Fruit fly (Drosophila melanogaster): Measurements from ENCODE around the gene CecC.
A peak's percentile ranks its signal among the peaks of the same experiment; 100 is the strongest.

CecC gene

dm6 chr3R:30198793-30199192 lies 17.5 kb upstream of the CecC start (continued):
- no peak for TF ChIP-seq Six4 (GFP tag; optimal IDR thresholded peaks at IDR 0.05)
- TF ChIP-seq CG2199 (GFP tag; IDR thresholded peaks at IDR 0.05) = no peak
- TF ChIP-seq Ada2b (GFP tag; IDR thresholded peaks at IDR 0.05) = no peak
- no peak for TF ChIP-seq dan (GFP tag; IDR thresholded peaks at IDR 0.05)
- no peak for TF ChIP-seq CG9817 (tag; optimal IDR thresholded peaks at IDR 0.05)
- TF ChIP-seq gem (tag; optimal IDR thresholded peaks at IDR 0.05) = peak; percentile 10
- TF ChIP-seq grau (tag; optimal IDR thresholded peaks at IDR 0.05) = peak; percentile 3
- TF ChIP-seq CG13424 (tag; optimal IDR thresholded peaks at IDR 0.05) = no peak
- TF ChIP-seq CG9727 (GFP tag; optimal IDR thresholded peaks at IDR 0.05) = no peak
- no peak for TF ChIP-seq CTCF (GFP tag; optimal IDR thresholded peaks at IDR 0.05)
- TF ChIP-seq Nf-YB (GFP tag; optimal IDR thresholded peaks at IDR 0.05) = no peak
- no peak for TF ChIP-seq otp (GFP tag; IDR thresholded peaks at IDR 0.05)
- no peak for TF ChIP-seq CG17568 (GFP tag; optimal IDR thresholded peaks at IDR 0.05)
- no peak for TF ChIP-seq jigr1 (GFP tag; IDR thresholded peaks at IDR 0.05)
- no peak for TF ChIP-seq her (GFP tag; optimal IDR thresholded peaks at IDR 0.05)
- 0 out of 3 replicates have a peak, but pooled peaks have one; percentile 37 for TF ChIP-seq Dbx (GFP tag; IDR thresholded peaks at IDR 0.05)
- TF ChIP-seq aop (GFP tag; IDR thresholded peaks at IDR 0.05) = no peak
- no peak for TF ChIP-seq lmd (GFP tag; IDR thresholded peaks at IDR 0.05)
- no peak for TF ChIP-seq tx (GFP tag; optimal IDR thresholded peaks at IDR 0.05)
- no peak for TF ChIP-seq Blimp-1 (GFP tag; optimal IDR thresholded peaks at IDR 0.05)
- no peak for TF ChIP-seq sqz (GFP tag; optimal IDR thresholded peaks at IDR 0.05)
- TF ChIP-seq tio (GFP tag; optimal IDR thresholded peaks at IDR 0.05) = no peak
- no peak for TF ChIP-seq pnt (GFP tag; optimal IDR thresholded peaks at IDR 0.05)
- TF ChIP-seq dati (GFP tag; IDR thresholded peaks at IDR 0.05) = no peak
- no peak for TF ChIP-seq klu (GFP tag; IDR thresholded peaks at IDR 0.05)
- no peak for TF ChIP-seq E2f1 (GFP tag; IDR thresholded peaks at IDR 0.05)
- no peak for TF ChIP-seq CG12104 (GFP tag; optimal IDR thresholded peaks at IDR 0.05)
- TF ChIP-seq exex (tag; optimal IDR thresholded peaks at IDR 0.05) = no peak
- TF ChIP-seq seq (GFP tag; IDR thresholded peaks at IDR 0.05) = no peak
- TF ChIP-seq CG6791 (GFP tag; IDR thresholded peaks at IDR 0.05; ENCODE audit: partially characterized antibody) = no peak
- peak; percentile 43; the same call in 1 of the 2 replicates for TF ChIP-seq Rfx (GFP tag; IDR thresholded peaks at IDR 0.05)
- no peak for TF ChIP-seq CG32767 (GFP tag; IDR thresholded peaks at IDR 0.05)
- TF ChIP-seq CG12236 (GFP tag; optimal IDR thresholded peaks at IDR 0.05) = no peak
- TF ChIP-seq sisA (GFP tag; IDR thresholded peaks at IDR 0.05) = no peak
- no peak for TF ChIP-seq gsb (GFP tag; IDR thresholded peaks at IDR 0.05)
- no peak for TF ChIP-seq CG15479 (GFP tag; optimal IDR thresholded peaks at IDR 0.05)
- TF ChIP-seq sr (GFP tag; IDR thresholded peaks at IDR 0.05) = no peak
- no peak for TF ChIP-seq CG32532 (GFP tag; IDR thresholded peaks at IDR 0.05)
- peak; percentile 62 for TF ChIP-seq B-H2 (GFP tag; optimal IDR thresholded peaks at IDR 0.05)
- no peak for TF ChIP-seq chm (GFP tag; IDR thresholded peaks at IDR 0.05)
- TF ChIP-seq mam (GFP tag; optimal IDR thresholded peaks at IDR 0.05) = no peak
- no peak for TF ChIP-seq CG31441 (GFP tag; IDR thresholded peaks at IDR 0.05)
- no peak for TF ChIP-seq CG7928 (GFP tag; optimal IDR thresholded peaks at IDR 0.05)
- TF ChIP-seq ro (GFP tag; IDR thresholded peaks at IDR 0.05) = no peak
- TF ChIP-seq ac (GFP tag; optimal IDR thresholded peaks at IDR 0.05) = no peak
- no peak for TF ChIP-seq jumu (GFP tag; optimal IDR thresholded peaks at IDR 0.05)
- peak; percentile 18 for TF ChIP-seq Asciz (GFP tag; optimal IDR thresholded peaks at IDR 0.05)
- no peak for TF ChIP-seq Lpt (GFP tag; optimal IDR thresholded peaks at IDR 0.05)
- TF ChIP-seq CG8944 (GFP tag; optimal IDR thresholded peaks at IDR 0.05) = no peak
- TF ChIP-seq phol (tag; optimal IDR thresholded peaks at IDR 0.05) = no peak
- peak; percentile 46 for TF ChIP-seq ATbp (GFP tag; optimal IDR thresholded peaks at IDR 0.05)
- TF ChIP-seq Chrac-16 (GFP tag; optimal IDR thresholded peaks at IDR 0.05) = no peak
- peak; percentile 0 for TF ChIP-seq Fer2 (tag; optimal IDR thresholded peaks at IDR 0.05)
- TF ChIP-seq CG12071 (GFP tag; optimal IDR thresholded peaks at IDR 0.05) = peak; percentile 43

Data from whole organism, embryonic.